Fruit fly (Drosophila melanogaster) whole organism, wandering third instar larva: ENCODE results near the gene ush.

Experiments used
- Abd-B ChIP-seq: fragments of >200 bp; optimal IDR thresholded peaks from 2 replicates; lab custom pipeline; 2017; ENCODE audit warnings: missing biosample characterization, missing genetic modification characterization
- CG32264 ChIP-seq: fragments of 200-800 bp; sonication (Bioruptor generic); optimal IDR thresholded peaks from 2 replicates; lab custom pipeline; 2016; ENCODE audit warnings: missing biosample characterization, missing genetic modification characterization
- CG9705 ChIP-seq: fragments of 200-800 bp; sonication (Bioruptor generic); optimal IDR thresholded peaks from 2 replicates; lab custom pipeline; 2018; ENCODE audit warnings: missing biosample characterization, mild to moderate bottlenecking, missing genetic modification characterization
- CrebA ChIP-seq: fragments of 200-800 bp; sonication (Bioruptor generic); optimal IDR thresholded peaks from 2 replicates; lab custom pipeline; 2016; ENCODE audit warnings: missing biosample characterization, mild to moderate bottlenecking, missing genetic modification characterization, borderline replicate concordance
- Dif ChIP-seq: fragments of 200-275, 200-300 bp; sonication (Bioruptor generic); optimal IDR thresholded peaks from 2 replicates; lab custom pipeline; 2018; ENCODE audit warnings: missing biosample characterization, missing genetic modification characterization; ENCODE audit not compliant: partially characterized antibody
- GATAd ChIP-seq: sonication (Bioruptor generic); optimal IDR thresholded peaks from 2 replicates; lab custom pipeline; 2016; ENCODE audit warnings: missing biosample characterization, missing genetic modification characterization
- HLH106 ChIP-seq: fragments of 200-800 bp; optimal IDR thresholded peaks from 3 replicates; lab custom pipeline; 2019; ENCODE audit warnings: missing biosample characterization, mild to moderate bottlenecking, missing genetic modification characterization, moderate library complexity
- Hnf4 ChIP-seq: fragments of 200-800 bp; sonication (Bioruptor generic); optimal IDR thresholded peaks from 2 replicates; lab custom pipeline; 2016; ENCODE audit warnings: missing biosample characterization, mild to moderate bottlenecking, missing genetic modification characterization
- Hr78 ChIP-seq: fragments of >200 bp; optimal IDR thresholded peaks from 2 replicates; lab custom pipeline; 2017; ENCODE audit warnings: missing biosample characterization, missing genetic modification characterization
- Hr83 ChIP-seq: fragments of 200-300 bp; sonication (Bioruptor generic); optimal IDR thresholded peaks from 2 replicates; lab custom pipeline; 2016; ENCODE audit warnings: missing biosample characterization, mild to moderate bottlenecking, missing genetic modification characterization, moderate library complexity; ENCODE audit not compliant: poor library complexity, severe bottlenecking
- Jra ChIP-seq: sonication (Bioruptor generic); optimal IDR thresholded peaks from 2 replicates; lab custom pipeline; 2016; ENCODE audit warnings: missing biosample characterization, missing genetic modification characterization
- Mio ChIP-seq: sonication (Bioruptor generic); optimal IDR thresholded peaks from 2 replicates; lab custom pipeline; 2016; ENCODE audit warnings: missing biosample characterization, missing genetic modification characterization
- Myc ChIP-seq: fragments of >200 bp; optimal IDR thresholded peaks from 2 replicates; lab custom pipeline; 2017
- N ChIP-seq: fragments of >200 bp; optimal IDR thresholded peaks from 2 replicates; lab custom pipeline; 2018; ENCODE audit warnings: missing biosample characterization, missing external identifiers, missing genetic modification characterization
- OdsH ChIP-seq: fragments of 200-800 bp; sonication (Bioruptor generic); optimal IDR thresholded peaks from 2 replicates; lab custom pipeline; 2016; ENCODE audit warnings: missing biosample characterization, mild to moderate bottlenecking, missing genetic modification characterization
- Rel ChIP-seq, 2 experiments: fragments of 200-800 bp; sonication (Bioruptor generic) in 1 of 2; optimal IDR thresholded peaks; 2 replicates in 1 of 2; 3 replicates in 1 of 2; lab custom pipeline; 2016 to 2019; ENCODE audit warnings: mild to moderate bottlenecking in 2 of 2, missing biosample characterization in 2 of 2, missing genetic modification characterization in 2 of 2, moderate library complexity in 1 of 2
- Vsx2 ChIP-seq: fragments of 200-300, 225-300 bp; sonication (Bioruptor generic); optimal IDR thresholded peaks from 2 replicates; lab custom pipeline; 2018; ENCODE audit warnings: missing biosample characterization, missing genetic modification characterization; ENCODE audit not compliant: partially characterized antibody
- brk ChIP-seq: fragments of 200-800 bp; sonication (Bioruptor generic); optimal IDR thresholded peaks from 2 replicates; lab custom pipeline; 2016; ENCODE audit warnings: missing biosample characterization, mild to moderate bottlenecking, missing genetic modification characterization
- dl ChIP-seq, 2 experiments: fragments of 175-275, 200-275 bp in 1 of 2; fragments of 200-275 bp in 1 of 2; sonication (Bioruptor generic); optimal IDR thresholded peaks; lab custom pipeline; 2018; ENCODE audit warnings: mild to moderate bottlenecking in 2 of 2, missing biosample characterization in 2 of 2, missing genetic modification characterization in 2 of 2, moderate library complexity in 2 of 2; ENCODE audit not compliant: partially characterized antibody in 2 of 2, insufficient read depth in 1 of 2
- ey ChIP-seq: fragments of 200-800 bp; sonication (Bioruptor generic); optimal IDR thresholded peaks from 2 replicates; lab custom pipeline; 2016; ENCODE audit warnings: missing biosample characterization, missing genetic modification characterization
- foxo ChIP-seq, 2 experiments: fragments of 200-800 bp; sonication (Bioruptor generic); optimal IDR thresholded peaks; 2 replicates in 1 of 2; 3 replicates in 1 of 2; lab custom pipeline; 2016 to 2017; ENCODE audit warnings: missing biosample characterization in 2 of 2, missing genetic modification characterization in 2 of 2
- fru ChIP-seq: fragments of 200-800 bp; sonication (Bioruptor generic); optimal IDR thresholded peaks from 3 replicates; lab custom pipeline; 2016; ENCODE audit warnings: missing biosample characterization, mild to moderate bottlenecking, missing genetic modification characterization
- h ChIP-seq: fragments of 200-800 bp; sonication (Bioruptor generic); optimal IDR thresholded peaks from 3 replicates; lab custom pipeline; 2016; ENCODE audit warnings: missing biosample characterization, mild to moderate bottlenecking, missing genetic modification characterization
- jim ChIP-seq: fragments of 175-275, 200-325 bp; sonication (Bioruptor generic); optimal IDR thresholded peaks from 2 replicates; lab custom pipeline; 2016; ENCODE audit warnings: missing biosample characterization, mild to moderate bottlenecking, missing genetic modification characterization
- pan ChIP-seq: fragments of >200 bp; optimal IDR thresholded peaks from 2 replicates; lab custom pipeline; 2017
- psq ChIP-seq: fragments of 200-800 bp; sonication (Bioruptor generic); optimal IDR thresholded peaks from 3 replicates; lab custom pipeline; 2017; ENCODE audit warnings: missing biosample characterization, mild to moderate bottlenecking, missing genetic modification characterization, moderate library complexity
- rgr ChIP-seq: fragments of 200-800 bp; sonication (Bioruptor generic); optimal IDR thresholded peaks from 3 replicates; lab custom pipeline; 2016; ENCODE audit warnings: missing biosample characterization, mild to moderate bottlenecking, missing genetic modification characterization
- sage ChIP-seq: fragments of 200-800 bp; sonication (Bioruptor generic); optimal IDR thresholded peaks from 2 replicates; lab custom pipeline; 2016; ENCODE audit warnings: missing biosample characterization, mild to moderate bottlenecking, missing genetic modification characterization
- usp ChIP-seq: fragments of >200 bp; optimal IDR thresholded peaks from 2 replicates; lab custom pipeline; 2017; ENCODE audit warnings: missing biosample characterization, missing genetic modification characterization
- woc ChIP-seq: sonication (Bioruptor generic); optimal IDR thresholded peaks from 2 replicates; lab custom pipeline; 2016; ENCODE audit warnings: missing biosample characterization, mild to moderate bottlenecking, missing genetic modification characterization

Gene ush

dm6 chr2L:540572-541210, 64.7 kb downstream of the ush start (continued):
- no peak for TF ChIP-seq CG9705 (GFP tag; lab: Kevin White, UChicago)
- TF ChIP-seq Dif (GFP tag; lab: Kevin White, UChicago): peak; percentile 21
- no peak for TF ChIP-seq woc (GFP tag; lab: Kevin White, UChicago)

DNA sequence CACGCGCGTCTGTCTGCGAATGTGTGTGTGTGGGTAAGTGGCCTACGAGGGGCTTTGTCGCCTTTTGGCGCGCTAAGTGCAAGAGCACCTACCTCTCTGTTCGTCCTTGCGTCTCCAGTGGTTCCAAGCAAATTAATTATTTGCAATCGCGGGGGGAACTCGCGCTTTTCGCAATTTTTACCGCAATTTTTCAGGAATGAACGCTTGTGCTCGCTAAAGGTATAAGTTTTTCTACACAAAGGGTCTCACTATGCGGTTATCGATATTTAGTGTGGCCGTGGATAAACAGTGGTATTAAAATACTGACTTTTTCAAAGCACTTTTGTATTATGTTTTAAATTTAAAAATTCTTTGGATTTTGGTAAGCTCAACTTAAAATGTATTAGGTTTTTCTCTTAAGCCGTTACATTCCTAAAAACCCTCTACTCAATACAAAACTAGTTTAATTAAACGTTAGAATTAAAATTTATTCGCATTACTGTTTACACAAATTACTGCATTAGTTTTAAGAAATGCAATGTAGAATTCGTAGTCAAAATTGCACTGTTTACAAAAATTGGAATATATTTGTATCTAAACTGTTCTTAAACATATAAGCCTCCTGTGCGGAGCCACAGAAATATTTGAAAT, 66.4 kb downstream of the ush start, which contains the start of gene lwr:
lwr (minus strand) TSS at position 243 of the 630 bp plus-strand sequence.
- TF ChIP-seq fru (peak; percentile 5), foxo (GFP tag; optimal IDR thresholded peaks at IDR 0.05; lab: Kevin White, UChicago) (peak in 1 of 2 experiments; percentile 9), Rel (GFP tag; optimal IDR thresholded peaks at IDR 0.05; lab: Kevin White, UChicago) (no peak), Rel (tag; optimal IDR thresholded peaks at IDR 0.05; lab: Kevin White, UChicago) (peak; percentile 30), sage (GFP tag; lab: Kevin White, UChicago) (no peak)

dm6 chr2L:543799-544198, 67.8 kb downstream of the ush start:
- TF ChIP-seq Hnf4 (GFP tag; lab: Kevin White, UChicago) (no peak), Dif (GFP tag; lab: Kevin White, UChicago) (no peak), brk (GFP tag; lab: Kevin White, UChicago) (no peak), h (GFP tag; lab: Kevin White, UChicago) (no peak), rgr (no peak), HLH106 (tag; lab: Kevin White, UChicago) (no peak), Hr78 (GFP tag; lab: Kevin White, UChicago) (no peak), GATAd (GFP tag; lab: Kevin White, UChicago) (no peak), ey (GFP tag; lab: Kevin White, UChicago) (no peak), pan (lab: Kevin White, UChicago) (no peak), usp (GFP tag; lab: Kevin White, UChicago) (no peak), foxo (GFP tag; optimal IDR thresholded peaks at IDR 0.05; lab: Kevin White, UChicago) (no peak), Mio (GFP tag; lab: Kevin White, UChicago) (no peak)

dm6 chr2L:544444-545179, 68.6 kb downstream of the ush start, which contains the start of the genes Spp and nAChRbeta3:
Gene Spp (minus strand): TSS chr2L:544653.
Gene nAChRbeta3 (plus strand): TSS chr2L:545129.
- no peak for TF ChIP-seq Jra
- TF ChIP-seq CG9705 (GFP tag; lab: Kevin White, UChicago): no peak
- no peak for TF ChIP-seq OdsH (GFP tag; lab: Kevin White, UChicago)
- TF ChIP-seq Rel (GFP tag; optimal IDR thresholded peaks at IDR 0.05; lab: Kevin White, UChicago): no peak
- peak; percentile 97 for TF ChIP-seq Rel (tag; optimal IDR thresholded peaks at IDR 0.05; lab: Kevin White, UChicago)

- no peak for TF ChIP-seq h (GFP tag; lab: Kevin White, UChicago)
- TF ChIP-seq Abd-B (GFP tag; lab: Kevin White, UChicago): no peak
- no peak for TF ChIP-seq foxo (GFP tag; optimal IDR thresholded peaks at IDR 0.05; lab: Kevin White, UChicago)
- TF ChIP-seq N (GFP tag; lab: Kevin White, UChicago): peak; percentile 50
- TF ChIP-seq psq (GFP tag; lab: Kevin White, UChicago): no peak
- no peak for TF ChIP-seq fru
- TF ChIP-seq dl (GFP tag; optimal IDR thresholded peaks at IDR 0.05; lab: Kevin White, UChicago; ENCODE audit: insufficient read depth in 1 of 2, partially characterized antibody in 2 of 2): no peak
Measured at dm6 chr2L:547978-548377, 72.0 kb downstream of the ush start.

DNA sequence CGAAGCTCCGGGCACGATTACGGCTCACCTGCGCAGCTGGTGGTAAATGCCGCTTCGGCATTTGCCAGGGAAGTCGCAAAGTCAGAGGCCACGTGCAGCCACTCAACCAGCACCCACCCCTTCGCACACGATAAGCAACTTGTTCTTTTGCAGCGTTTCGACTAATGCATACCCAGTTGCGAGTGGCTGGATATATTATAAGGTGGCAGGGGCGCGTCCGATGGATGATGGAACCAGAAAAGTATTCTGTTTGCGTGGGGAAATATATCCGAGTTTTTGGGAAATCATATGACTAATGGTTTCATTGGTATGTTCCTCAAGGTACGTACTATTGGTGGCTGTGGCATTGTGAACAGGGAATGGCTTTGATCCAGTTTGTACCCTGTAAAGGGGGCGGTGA, 73.6 kb downstream of the ush start:
- TF ChIP-seq N (GFP tag; lab: Kevin White, UChicago) (no peak), CrebA (GFP tag; lab: Kevin White, UChicago) (no peak), Mio (GFP tag; lab: Kevin White, UChicago) (no peak), HLH106 (tag; lab: Kevin White, UChicago) (no peak), jim (GFP tag; lab: Kevin White, UChicago) (no peak), fru (no peak), Myc (no peak), psq (GFP tag; lab: Kevin White, UChicago) (no peak), Hr78 (GFP tag; lab: Kevin White, UChicago) (no peak), Jra (no peak), OdsH (GFP tag; lab: Kevin White, UChicago) (no peak), Rel (GFP tag; optimal IDR thresholded peaks at IDR 0.05; lab: Kevin White, UChicago) (no peak), Rel (tag; optimal IDR thresholded peaks at IDR 0.05; lab: Kevin White, UChicago) (no peak), Vsx2 (no peak), Hnf4 (GFP tag; lab: Kevin White, UChicago) (no peak), dl (GFP tag; optimal IDR thresholded peaks at IDR 0.05; lab: Kevin White, UChicago; ENCODE audit: insufficient read depth in 1 of 2, partially characterized antibody in 2 of 2) (no peak), Abd-B (GFP tag; lab: Kevin White, UChicago) (no peak), CG9705 (GFP tag; lab: Kevin White, UChicago) (no peak), CG32264 (no peak), Hr83 (GFP tag; lab: Kevin White, UChicago) (no peak)
